Fruit fly (Drosophila melanogaster) whole organism, embryonic: ENCODE results near the gene CG33795.
A peak's percentile ranks its signal among the peaks of the same experiment; 100 is the strongest.

Experiments used
- Atf3 ChIP-seq: fragments of 200-800 bp; sonication (Bioruptor generic); optimal IDR thresholded peaks from 3 replicates; lab custom pipeline; 2016; ENCODE audit warnings: missing biosample characterization, missing genetic modification characterization
- Bgb ChIP-seq: fragments of 200-800 bp; sonication (Bioruptor generic); IDR thresholded peaks from 2 replicates; pipeline ENCODE4 v1.3.6; 2022; ENCODE audit warnings: missing biosample characterization, missing genetic modification characterization; ENCODE audit not compliant: partially characterized antibody
- BtbVII ChIP-seq: fragments of 200-800 bp; sonication (Bioruptor generic); optimal IDR thresholded peaks from 3 replicates; lab custom pipeline; 2017; ENCODE audit warnings: missing biosample characterization, mild to moderate bottlenecking, missing genetic modification characterization
- CG10267 ChIP-seq: fragments of 200-800 bp; sonication (Bioruptor generic); optimal IDR thresholded peaks from 2 replicates; lab custom pipeline; 2018; ENCODE audit warnings: missing biosample characterization, mild to moderate bottlenecking, missing genetic modification characterization, moderate library complexity
- CG11504 ChIP-seq: fragments of 200-800 bp; sonication (Bioruptor generic); optimal IDR thresholded peaks from 3 replicates; lab custom pipeline; 2019; ENCODE audit warnings: missing biosample characterization, mild to moderate bottlenecking, missing genetic modification characterization, moderate library complexity
- CG13894 ChIP-seq: fragments of 200-800 bp; sonication (Bioruptor generic); optimal IDR thresholded peaks from 3 replicates; lab custom pipeline; 2018; ENCODE audit warnings: missing biosample characterization, mild to moderate bottlenecking, missing genetic modification characterization, moderate library complexity
- CG14965 ChIP-seq: fragments of 200-800 bp; sonication (Bioruptor generic); optimal IDR thresholded peaks from 2 replicates; lab custom pipeline; 2016; ENCODE audit warnings: missing biosample characterization, missing genetic modification characterization, borderline replicate concordance
- CG15269 ChIP-seq: fragments of 200-800 bp; sonication (Bioruptor generic); optimal IDR thresholded peaks from 2 replicates; lab custom pipeline; 2018; ENCODE audit warnings: missing biosample characterization, mild to moderate bottlenecking, missing genetic modification characterization, moderate library complexity
- CG17385 ChIP-seq: fragments of 200-800 bp; sonication (Bioruptor generic); optimal IDR thresholded peaks from 3 replicates; lab custom pipeline; 2018; ENCODE audit warnings: missing biosample characterization, mild to moderate bottlenecking, missing genetic modification characterization
- CG17912 ChIP-seq: fragments of 200-800 bp; sonication (Bioruptor generic); optimal IDR thresholded peaks from 2 replicates; lab custom pipeline; 2018; ENCODE audit warnings: missing biosample characterization, mild to moderate bottlenecking, missing genetic modification characterization
- CG2889 ChIP-seq: fragments of 200-800 bp; sonication (Bioruptor generic); IDR thresholded peaks from 3 replicates; pipeline ENCODE4 v1.3.6; 2022; ENCODE audit warnings: missing biosample characterization, missing genetic modification characterization
- CG31224 ChIP-seq: fragments of 200-800 bp; sonication (Bioruptor generic); IDR thresholded peaks from 2 replicates; pipeline ENCODE4 v1.3.6; 2022; ENCODE audit warnings: missing biosample characterization, missing genetic modification characterization
- CG31441 ChIP-seq: fragments of 200-800 bp; sonication (Bioruptor generic); IDR thresholded peaks from 2 replicates; pipeline ENCODE4 v1.3.6; 2022; ENCODE audit warnings: missing biosample characterization, missing genetic modification characterization
- CG3163 ChIP-seq: fragments of 200-800 bp; sonication (Bioruptor generic); optimal IDR thresholded peaks from 3 replicates; lab custom pipeline; 2016; ENCODE audit warnings: missing biosample characterization, missing genetic modification characterization
- CG33213 ChIP-seq: fragments of 200-800 bp; sonication (Bioruptor generic); optimal IDR thresholded peaks from 3 replicates; lab custom pipeline; 2016; ENCODE audit warnings: missing biosample characterization, missing genetic modification characterization
- CG34376 ChIP-seq: fragments of 200-800 bp; sonication (Bioruptor generic); optimal IDR thresholded peaks from 2 replicates; lab custom pipeline; 2018; ENCODE audit warnings: missing biosample characterization, mild to moderate bottlenecking, missing genetic modification characterization
- CG3838 ChIP-seq: fragments of 200-800 bp; sonication (Bioruptor generic); optimal IDR thresholded peaks from 3 replicates; lab custom pipeline; 2016; ENCODE audit warnings: missing biosample characterization, missing genetic modification characterization
- CG3995 ChIP-seq: fragments of 200-800 bp; sonication (Bioruptor generic); optimal IDR thresholded peaks from 3 replicates; lab custom pipeline; 2016; ENCODE audit warnings: missing biosample characterization, missing genetic modification characterization
- CG43689 ChIP-seq: fragments of 200-800 bp; sonication (Bioruptor generic); IDR thresholded peaks from 2 replicates; pipeline ENCODE4 v1.3.6; 2022; ENCODE audit warnings: missing biosample characterization, missing genetic modification characterization
- CG4820 ChIP-seq: fragments of 200-800 bp; sonication (Bioruptor generic); optimal IDR thresholded peaks from 3 replicates; lab custom pipeline; 2016; ENCODE audit warnings: missing biosample characterization, missing genetic modification characterization
- CG7928 ChIP-seq: fragments of 200-800 bp; sonication (Bioruptor generic); optimal IDR thresholded peaks from 2 replicates; lab custom pipeline; 2017; ENCODE audit warnings: missing biosample characterization, mild to moderate bottlenecking, missing genetic modification characterization
- CG7963 ChIP-seq: fragments of 200-800 bp; sonication (Bioruptor generic); IDR thresholded peaks from 3 replicates; pipeline ENCODE4 v1.3.6; 2022; ENCODE audit warnings: missing biosample characterization, missing genetic modification characterization; ENCODE audit not compliant: partially characterized antibody
- Camta ChIP-seq: fragments of 200-800 bp; sonication (Bioruptor generic); optimal IDR thresholded peaks from 2 replicates; lab custom pipeline; 2016; ENCODE audit warnings: missing biosample characterization, missing genetic modification characterization
- CoRest ChIP-seq: fragments of 200-800 bp; sonication (Bioruptor generic); optimal IDR thresholded peaks from 3 replicates; lab custom pipeline; 2018; ENCODE audit warnings: missing biosample characterization, mild to moderate bottlenecking, missing genetic modification characterization, moderate library complexity
- Dad ChIP-seq: fragments of 200-800 bp; sonication (Bioruptor generic); optimal IDR thresholded peaks from 3 replicates; lab custom pipeline; 2016; ENCODE audit warnings: missing biosample characterization, missing genetic modification characterization
- HLH4C ChIP-seq: fragments of 200-800 bp; sonication (Bioruptor generic); IDR thresholded peaks from 3 replicates; pipeline ENCODE4 v1.3.6; 2022; ENCODE audit warnings: missing biosample characterization, missing genetic modification characterization; ENCODE audit not compliant: partially characterized antibody
- Hand ChIP-seq: fragments of 200-800 bp; sonication (Bioruptor generic); optimal IDR thresholded peaks from 2 replicates; lab custom pipeline; 2017; ENCODE audit warnings: mild to moderate bottlenecking, missing biosample characterization, missing genetic modification reagents, missing genetic modification characterization
- Jarid2 ChIP-seq: fragments of 200-800 bp; sonication (Bioruptor generic); optimal IDR thresholded peaks from 3 replicates; lab custom pipeline; 2017; ENCODE audit warnings: mild to moderate bottlenecking, missing biosample characterization, missing genetic modification reagents, missing genetic modification characterization
- NC2α ChIP-seq: fragments of 200-800 bp; sonication (Bioruptor generic); optimal IDR thresholded peaks from 2 replicates; lab custom pipeline; 2016; ENCODE audit warnings: missing biosample characterization, missing genetic modification characterization
- Rfx ChIP-seq: fragments of 200-800 bp; sonication (Bioruptor generic); IDR thresholded peaks from 2 replicates; pipeline ENCODE4 v1.3.6; 2022; ENCODE audit warnings: missing biosample characterization, missing genetic modification characterization
- Sry-δ ChIP-seq: fragments of 200-800 bp; sonication (Bioruptor generic); optimal IDR thresholded peaks from 2 replicates; lab custom pipeline; 2016; ENCODE audit warnings: missing biosample characterization, missing genetic modification characterization
- ab ChIP-seq: fragments of 200-800 bp; sonication (Bioruptor generic); optimal IDR thresholded peaks from 2 replicates; lab custom pipeline; 2016; ENCODE audit warnings: missing biosample characterization, missing genetic modification characterization
- chinmo ChIP-seq: fragments of 200-800 bp; sonication (Bioruptor generic); IDR thresholded peaks from 4 replicates; pipeline ENCODE4 v1.3.6; 2022; ENCODE audit warnings: missing biosample characterization, missing genetic modification characterization; ENCODE audit not compliant: partially characterized antibody
- ci ChIP-seq: fragments of 200-800 bp; sonication (Bioruptor generic); IDR thresholded peaks from 3 replicates; pipeline ENCODE4 v1.3.6; 2022; ENCODE audit warnings: missing biosample characterization, missing genetic modification characterization
- dati ChIP-seq: fragments of 200-800 bp; sonication (Bioruptor generic); IDR thresholded peaks from 2 replicates; pipeline ENCODE4 v1.3.6; 2022; ENCODE audit warnings: missing biosample characterization, missing genetic modification characterization
- esg ChIP-seq: fragments of 200-800 bp; sonication (Bioruptor generic); conservative IDR thresholded peaks from 2 replicates; pipeline ENCODE4 v1.3.6; 2022; ENCODE audit warnings: missing biosample characterization, missing genetic modification characterization
- exex ChIP-seq: fragments of 200-800 bp; sonication (Bioruptor generic); optimal IDR thresholded peaks from 4 replicates; lab custom pipeline; 2018; ENCODE audit warnings: missing biosample characterization, mild to moderate bottlenecking, missing genetic modification characterization, moderate library complexity
- fd3F ChIP-seq: fragments of 200-800 bp; sonication (Bioruptor generic); optimal IDR thresholded peaks from 2 replicates; lab custom pipeline; 2018; ENCODE audit warnings: missing biosample characterization, mild to moderate bottlenecking, missing genetic modification characterization, moderate library complexity
- fru ChIP-seq: fragments of >200 bp; optimal IDR thresholded peaks from 2 replicates; lab custom pipeline; 2017
- grau ChIP-seq: fragments of 200-800 bp; optimal IDR thresholded peaks from 3 replicates; lab custom pipeline; 2019; ENCODE audit warnings: missing biosample characterization, mild to moderate bottlenecking, missing genetic modification characterization, moderate library complexity
- gro ChIP-seq: fragments of 200-800 bp; sonication (Bioruptor generic); optimal IDR thresholded peaks from 2 replicates; lab custom pipeline; 2016; ENCODE audit warnings: missing biosample characterization, missing genetic modification characterization
- her ChIP-seq: fragments of 200-800 bp; sonication (Bioruptor generic); optimal IDR thresholded peaks from 2 replicates; lab custom pipeline; 2016; ENCODE audit warnings: missing biosample characterization, missing genetic modification characterization
- oc ChIP-seq: fragments of 200-800 bp; sonication (Bioruptor generic); optimal IDR thresholded peaks from 2 replicates; lab custom pipeline; 2018; ENCODE audit warnings: missing biosample characterization, mild to moderate bottlenecking, missing genetic modification characterization, moderate library complexity
- phol ChIP-seq: fragments of 200-800 bp; sonication (Bioruptor generic); optimal IDR thresholded peaks from 3 replicates; lab custom pipeline; 2018; ENCODE audit warnings: missing biosample characterization, mild to moderate bottlenecking, missing genetic modification characterization, moderate library complexity
- pita ChIP-seq: fragments of 200-800 bp; sonication (Bioruptor generic); optimal IDR thresholded peaks from 2 replicates; lab custom pipeline; 2017; ENCODE audit warnings: missing biosample characterization, mild to moderate bottlenecking, missing genetic modification characterization
- sens-2 ChIP-seq: fragments of 200-800 bp; sonication (Bioruptor generic); IDR thresholded peaks from 2 replicates; pipeline ENCODE4 v1.3.6; 2022; ENCODE audit warnings: missing biosample characterization, missing genetic modification characterization
- so ChIP-seq: fragments of 200-800 bp; sonication (Bioruptor generic); IDR thresholded peaks from 3 replicates; pipeline ENCODE4 v1.3.6; 2022; ENCODE audit warnings: missing biosample characterization, missing genetic modification characterization
- tio ChIP-seq: fragments of 200-800 bp; sonication (Bioruptor generic); optimal IDR thresholded peaks from 2 replicates; lab custom pipeline; 2017; ENCODE audit warnings: missing biosample characterization, missing genetic modification characterization, inconsistent platforms
- twi ChIP-seq: fragments of 200-800 bp; optimal IDR thresholded peaks from 2 replicates; lab custom pipeline; 2019; ENCODE audit warnings: missing biosample characterization, mild to moderate bottlenecking, missing genetic modification characterization, moderate library complexity
- unc-4 ChIP-seq: fragments of 200-800 bp; sonication (Bioruptor generic); IDR thresholded peaks from 2 replicates; pipeline ENCODE4 v1.3.6; 2022; ENCODE audit warnings: missing biosample characterization, missing genetic modification characterization; ENCODE audit not compliant: partially characterized antibody
- z ChIP-seq: fragments of 200-800 bp; sonication (Bioruptor generic); IDR thresholded peaks from 3 replicates; pipeline ENCODE4 v1.3.6; 2022; ENCODE audit warnings: missing biosample characterization, missing genetic modification characterization

The CG33795 gene

dm6 chr3L:16160073-16160398 is 11.1 kb downstream of the CG33795 start (continued):
- TF ChIP-seq chinmo (GFP tag; lab: Robert Waterston, UW) (no peak), Dad (GFP tag; lab: Kevin White, UChicago) (no peak), CG15269 (peak; percentile 18), Hand (GFP tag; lab: Kevin White, UChicago) (no peak), CG7928 (no peak), grau (peak; percentile 55), Jarid2 (GFP tag; lab: Kevin White, UChicago) (no peak), Camta (GFP tag; lab: Kevin White, UChicago) (no peak), CG10267 (tag; lab: Kevin White, UChicago) (no peak), Sry-δ (no peak), fd3F (GFP tag; lab: Kevin White, UChicago) (peak; percentile 33), CG3163 (GFP tag; lab: Kevin White, UChicago) (no peak), phol (tag; lab: Kevin White, UChicago) (no peak), CG3995 (GFP tag; lab: Kevin White, UChicago) (no peak), CG31441 (GFP tag; lab: Robert Waterston, UW) (no peak), ab (GFP tag; lab: Kevin White, UChicago) (no peak), NC2α (GFP tag; lab: Kevin White, UChicago) (no peak), CG43689 (no peak), fru (lab: Kevin White, UChicago) (no peak), CG11504 (tag; lab: Kevin White, UChicago) (peak; percentile 16), twi (tag; lab: Kevin White, UChicago) (no peak), CG17912 (GFP tag; lab: Kevin White, UChicago) (no peak), CG31224 (GFP tag; lab: Robert Waterston, UW) (no peak), CG33213 (GFP tag; lab: Kevin White, UChicago) (no peak), CoRest (tag; lab: Kevin White, UChicago) (peak; percentile 25), esg (GFP tag; lab: Robert Waterston, UW) (no peak), CG14965 (no peak), CG17385 (peak; percentile 4), z (no peak), HLH4C (GFP tag; lab: Robert Waterston, UW) (no peak), sens-2 (GFP tag; lab: Robert Waterston, UW) (no peak)

DNA sequence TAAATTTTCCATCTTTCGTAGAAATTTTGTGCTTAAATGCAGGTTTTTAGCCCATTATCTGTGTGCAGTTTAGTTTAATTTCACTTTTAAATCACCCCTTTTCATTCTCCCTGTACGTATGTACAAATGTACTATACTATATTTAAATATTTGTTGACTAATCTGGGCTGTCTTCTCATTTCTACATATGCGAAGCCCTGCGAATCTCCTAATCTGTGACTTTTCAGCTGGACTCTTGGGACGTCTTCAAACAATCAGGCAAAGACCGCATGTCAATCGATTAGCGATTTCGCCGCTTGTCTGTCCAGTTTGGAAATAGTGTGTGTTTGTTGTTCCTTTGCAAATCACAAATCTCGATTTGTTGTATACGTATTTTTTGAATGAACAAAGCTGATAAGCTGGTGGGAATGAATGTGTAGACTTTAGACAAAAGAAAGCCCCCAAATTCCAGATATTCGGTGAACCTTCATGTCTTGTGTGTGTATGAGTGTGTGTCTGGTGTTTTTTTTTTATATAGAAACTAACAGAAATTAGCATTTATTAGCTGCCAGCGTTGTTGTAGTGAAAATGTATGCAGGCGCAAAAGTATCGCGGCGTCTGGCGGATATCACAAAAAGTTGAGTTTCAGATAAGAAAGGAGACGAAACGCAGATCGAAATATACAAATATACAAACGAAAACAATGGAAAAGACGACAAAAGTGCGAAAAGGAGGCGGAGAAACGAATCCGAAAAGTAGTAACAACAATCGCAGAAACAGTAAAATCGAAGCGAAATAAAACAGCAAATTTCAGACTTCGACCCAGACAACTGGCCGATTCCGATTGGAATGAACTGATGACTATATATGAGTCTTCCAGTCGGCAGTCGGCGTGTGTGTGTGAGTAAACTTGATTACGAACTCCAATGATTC is 11.8 kb downstream of the CG33795 start:
- TF ChIP-seq CG13894 (peak; percentile 77), CG2889 (GFP tag; lab: Robert Waterston, UW) (no peak), her (GFP tag; lab: Kevin White, UChicago) (no peak), oc (tag; lab: Kevin White, UChicago) (no peak), CG3838 (no peak), dati (GFP tag; lab: Robert Waterston, UW) (no peak), CG7963 (GFP tag; lab: Robert Waterston, UW) (no peak), so (GFP tag; lab: Robert Waterston, UW) (no peak), ci (GFP tag; lab: Robert Waterston, UW) (no peak), CG4820 (GFP tag; lab: Kevin White, UChicago) (no peak), Hand (GFP tag; lab: Kevin White, UChicago) (no peak), tio (GFP tag; lab: Kevin White, UChicago) (no peak), Atf3 (GFP tag; lab: Kevin White, UChicago) (no peak), pita (no peak), exex (peak; percentile 25), gro (no peak), Bgb (GFP tag; lab: Robert Waterston, UW) (no peak), unc-4 (no peak), Rfx (GFP tag; lab: Robert Waterston, UW) (0 out of 2 replicates have a peak, but pooled peaks have one; percentile 6), BtbVII (GFP tag; lab: Kevin White, UChicago) (no peak), CG34376 (GFP tag; lab: Kevin White, UChicago) (peak; percentile 14)
